Worm (Caenorhabditis elegans) whole organism, L3 larva: ENCODE data around the gene W09C2.10.

Source experiments
- aly-2 ChIP-seq: fragments of 150-350 bp; optimal IDR thresholded peaks from 2 replicates; lab custom pipeline; 2014; ENCODE audit warnings: missing biosample characterization, missing genetic modification characterization
- elt-3 ChIP-seq, 3 experiments: fragments of 150-350 bp in 1 of 3; sonication (generic microtip) in 2 of 3; optimal IDR thresholded peaks; 2 replicates in 2 of 3; 4 replicates in 1 of 3; lab custom pipeline; 2014 to 2017; ENCODE audit warnings: missing biosample characterization in 3 of 3, missing genetic modification characterization in 3 of 3
- fkh-10 ChIP-seq: sonication (generic microtip); optimal IDR thresholded peaks from 2 replicates; lab custom pipeline; 2017; ENCODE audit warnings: missing biosample characterization, missing genetic modification reagents, missing genetic modification characterization
- fos-1 ChIP-seq: fragments of 150-350 bp; optimal IDR thresholded peaks from 2 replicates; lab custom pipeline; 2014; ENCODE audit warnings: missing biosample characterization, missing genetic modification characterization
- nfya-1 ChIP-seq: sonication (generic microtip); optimal IDR thresholded peaks from 2 replicates; lab custom pipeline; 2017; ENCODE audit warnings: missing genetic modification characterization, mild to moderate bottlenecking, missing compliant biosample characterization, antibody characterized with exemption, moderate library complexity; ENCODE audit not compliant: insufficient read depth
- nhr-237 ChIP-seq: fragments of 150-350 bp; optimal IDR thresholded peaks from 2 replicates; lab custom pipeline; 2014; ENCODE audit warnings: missing biosample characterization, missing genetic modification characterization
- nhr-28 ChIP-seq: fragments of 150-350 bp; optimal IDR thresholded peaks from 2 replicates; lab custom pipeline; 2014; ENCODE audit warnings: missing biosample characterization, missing genetic modification characterization
- nhr-76 ChIP-seq: fragments of 150-350 bp; sonication (generic microtip); optimal IDR thresholded peaks from 5 replicates; lab custom pipeline; 2014; ENCODE audit warnings: missing biosample characterization, missing genetic modification characterization
- pqm-1 ChIP-seq: fragments of 150-350 bp; optimal IDR thresholded peaks from 2 replicates; lab custom pipeline; 2017; ENCODE audit warnings: missing biosample characterization, missing genetic modification characterization, inconsistent platforms
- snpc-4 ChIP-seq: fragments of 150-350 bp; optimal IDR thresholded peaks from 2 replicates; lab custom pipeline; 2014; ENCODE audit warnings: missing biosample characterization, missing genetic modification characterization
- ztf-11 ChIP-seq: fragments of 150-350 bp; optimal IDR thresholded peaks from 2 replicates; lab custom pipeline; 2014; ENCODE audit warnings: missing biosample characterization, missing genetic modification characterization

ce11 chrIV:9618015-9618414 is 6.9 kb downstream of the W09C2.10 start:
- TF ChIP-seq nfya-1 (tag; lab: Kevin White, UChicago) (no peak), nhr-237 (tag; lab: Kevin White, UChicago) (no peak), nhr-28 (tag; lab: Kevin White, UChicago) (no peak), fos-1 (no peak), snpc-4 (tag; lab: Kevin White, UChicago) (no peak), elt-3 (tag; optimal IDR thresholded peaks at IDR 0.05; lab: Kevin White, UChicago) (no peak), ztf-11 (tag; lab: Kevin White, UChicago) (no peak), aly-2 (no peak), nhr-76 (tag; lab: Kevin White, UChicago) (no peak), fkh-10 (GFP tag; lab: Kevin White, UChicago) (no peak), pqm-1 (no peak)
